Worm (Caenorhabditis elegans): ENCODE results near the gene R10H10.7.

R10H10.7 gene

DNA sequence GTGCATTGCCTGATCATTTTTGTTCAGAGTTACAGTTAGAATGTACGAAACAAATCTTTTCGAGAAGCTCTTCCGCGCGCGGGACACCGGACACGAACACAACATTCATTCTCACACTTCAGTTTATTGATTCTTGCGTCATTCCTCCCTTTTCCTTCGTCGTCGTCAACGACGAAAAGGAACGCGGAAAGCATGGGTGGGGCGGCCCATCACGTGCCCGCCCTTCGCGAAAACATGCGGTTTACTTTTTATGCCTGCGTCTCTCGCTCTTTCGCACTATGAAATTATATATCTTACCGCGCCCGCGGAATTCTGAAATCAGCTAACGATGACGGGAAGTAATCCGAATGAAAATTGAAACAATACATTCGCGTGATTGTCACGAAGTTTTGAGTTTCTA, 33.1 kb downstream of the R10H10.7 start (continued):
- TF ChIP-seq lsy-2 (tag; optimal IDR thresholded peaks at IDR 0.05) (peak in 1 of 2 experiments; percentile 63), mxl-3 (GFP tag; optimal IDR thresholded peaks at IDR 0.05) (peak; percentile 94), lim-7 (GFP tag; IDR thresholded peaks at IDR 0.05) (no peak), hif-1 (tag; optimal IDR thresholded peaks at IDR 0.05) (peak in 1 of 2 experiments; percentile 52), hlh-30 (tag; optimal IDR thresholded peaks at IDR 0.05; ENCODE audit: insufficient read depth) (peak; percentile 98), nhr-28 (tag; optimal IDR thresholded peaks at IDR 0.05) (peak; percentile 31), ceh-20 (GFP tag; IDR thresholded peaks at IDR 0.05) (peak; percentile 62; the same call in 1 of the 2 replicates), nhr-76 (tag; optimal IDR thresholded peaks at IDR 0.05) (no peak), mes-2 (tag; optimal IDR thresholded peaks at IDR 0.05; ENCODE audit: poor library complexity, severe bottlenecking) (peak; percentile 21), spr-3 (GFP tag; optimal IDR thresholded peaks at IDR 0.05) (no peak), pqm-1 (tag; optimal IDR thresholded peaks at IDR 0.05) (no peak), dpl-1 (GFP tag; optimal IDR thresholded peaks at IDR 0.05) (peak; percentile 51), hmg-1.1 (GFP tag; IDR thresholded peaks at IDR 0.05) (peak; percentile 52; the same call in 1 of the 2 replicates), nhr-77 (tag; optimal IDR thresholded peaks at IDR 0.05) (no peak), lir-3 (tag; optimal IDR thresholded peaks at IDR 0.05) (no peak), unc-130 (GFP tag; optimal IDR thresholded peaks at IDR 0.05) (peak; percentile 24), hlh-11 (tag; optimal IDR thresholded peaks at IDR 0.05) (peak; percentile 82), mep-1 (tag; optimal IDR thresholded peaks at IDR 0.05) (peak; percentile 51), T26A8.4 (GFP tag; IDR thresholded peaks at IDR 0.05) (0 out of 2 replicates have a peak, but pooled peaks have one; percentile 21), ztf-7 (tag; optimal IDR thresholded peaks at IDR 0.05) (peak; percentile 15), egl-43 (GFP tag; IDR thresholded peaks at IDR 0.05) (peak; percentile 48; the same call in 1 of the 2 replicates), nhr-42 (GFP tag; IDR thresholded peaks at IDR 0.05) (no peak), lin-1 (GFP tag; IDR thresholded peaks at IDR 0.05) (0 out of 2 replicates have a peak, but pooled peaks have one; percentile 32), dmd-6 (GFP tag; IDR thresholded peaks at IDR 0.05) (peak; percentile 51), saeg-2 (GFP tag; IDR thresholded peaks at IDR 0.05) (0 out of 2 replicates have a peak, but pooled peaks have one; percentile 11), lin-15B (tag; optimal IDR thresholded peaks at IDR 0.05) (no peak), zip-2 (tag; optimal IDR thresholded peaks at IDR 0.05) (no peak), jun-1 (tag; optimal IDR thresholded peaks at IDR 0.05) (no peak), rbr-2 (tag; optimal IDR thresholded peaks at IDR 0.05) (peak; percentile 46)

DNA sequence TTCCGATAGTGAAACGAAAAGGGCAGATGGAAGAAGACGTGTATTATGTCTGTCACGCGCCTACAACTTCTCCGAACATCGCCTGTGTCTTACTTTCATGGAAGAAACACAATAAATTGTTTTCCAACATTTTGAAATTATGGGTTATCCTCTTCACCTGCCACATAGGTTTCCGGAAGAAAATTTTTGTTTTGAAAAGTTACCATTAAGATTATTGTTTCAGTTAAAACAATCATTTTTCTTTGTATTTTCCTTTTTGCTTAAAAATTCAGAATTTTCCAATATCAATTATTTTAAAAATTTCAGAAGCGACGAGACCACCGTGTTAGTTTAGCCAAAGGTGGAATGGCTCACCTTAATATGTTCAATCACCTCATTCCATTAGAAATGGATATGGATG, 39.1 kb downstream of the R10H10.7 start, which contains the start of gene mask-1:
Gene mask-1 (plus strand): TSS at position 301 of the 400 bp plus-strand sequence.
- TF ChIP-seq ces-1 (GFP tag; optimal IDR thresholded peaks at IDR 0.05) (no peak), fkh-10 (GFP tag; optimal IDR thresholded peaks at IDR 0.05) (no peak), lim-7 (GFP tag; IDR thresholded peaks at IDR 0.05) (no peak), Y75B8A.6 (GFP tag; IDR thresholded peaks at IDR 0.05) (no peak), madf-9 (GFP tag; conservative IDR thresholded peaks at IDR 0.05) (no peak)

- TF ChIP-seq hlh-30 (tag; optimal IDR thresholded peaks at IDR 0.05; ENCODE audit: insufficient read depth) (peak; percentile 59), lim-7 (GFP tag; IDR thresholded peaks at IDR 0.05) (no peak), ceh-20 (GFP tag; IDR thresholded peaks at IDR 0.05) (no peak), ceh-82 (tag; optimal IDR thresholded peaks at IDR 0.05) (no peak), T20F7.1 (GFP tag; optimal IDR thresholded peaks at IDR 0.05) (peak; percentile 53), mxl-2 (GFP tag; conservative IDR thresholded peaks at IDR 0.05) (no peak), lin-38 (GFP tag; IDR thresholded peaks at IDR 0.05) (peak; percentile 74), hif-1 (tag; optimal IDR thresholded peaks at IDR 0.05) (peak in 1 of 2 experiments; percentile 37), dmd-6 (GFP tag; IDR thresholded peaks at IDR 0.05) (peak; percentile 59), ztf-11 (tag; optimal IDR thresholded peaks at IDR 0.05) (no peak), hlh-11 (tag; optimal IDR thresholded peaks at IDR 0.05) (peak; percentile 55), pqm-1 (tag; optimal IDR thresholded peaks at IDR 0.05) (no peak), nhr-28 (tag; optimal IDR thresholded peaks at IDR 0.05) (peak; percentile 44), hmg-1.1 (GFP tag; IDR thresholded peaks at IDR 0.05) (peak; percentile 61; the same call in 1 of the 2 replicates), madf-9 (GFP tag; conservative IDR thresholded peaks at IDR 0.05) (0 out of 2 replicates have a peak, but pooled peaks have one; percentile 8), lin-29 (GFP tag; IDR thresholded peaks at IDR 0.05) (0 out of 2 replicates have a peak, but pooled peaks have one; percentile 26), unc-130 (GFP tag; optimal IDR thresholded peaks at IDR 0.05) (peak; percentile 21), cey-2 (tag; optimal IDR thresholded peaks at IDR 0.05; ENCODE audit: borderline replicate concordance, insufficient read depth) (no peak), ZK337.2 (GFP tag; IDR thresholded peaks at IDR 0.05) (no peak), Y48G9A.11 (GFP tag; IDR thresholded peaks at IDR 0.05) (no peak), lin-15B (tag; optimal IDR thresholded peaks at IDR 0.05) (no peak), daf-12 (tag; optimal IDR thresholded peaks at IDR 0.05) (no peak), daf-19 (GFP tag; conservative IDR thresholded peaks at IDR 0.05) (no peak), vab-7 (GFP tag; IDR thresholded peaks at IDR 0.05) (no peak), dpl-1 (GFP tag; optimal IDR thresholded peaks at IDR 0.05) (peak; percentile 71)
These were observed 39.9 kb downstream of the R10H10.7 start, which contains the start of gene mpz-5 for ce11 chrIV:10373772-10374288. mpz-5 (minus strand) TSS chrIV:10373822.
